Worm (Caenorhabditis elegans) whole organism, midembryonic: ENCODE results near the gene hlh-26.
"Not testable (repeated sequence)": the region's sequence is repeated elsewhere in the genome, so short reads cannot be mapped to it uniquely, and the experiment has no call there.

Experiments
- T22C8.4 ChIP-seq: fragments of 200-800 bp; sonication (Bioruptor generic); IDR thresholded peaks from 2 replicates; pipeline ENCODE4 v1.3.6; 2022; ENCODE audit warnings: missing genetic modification characterization, missing compliant biosample characterization
- cog-1 ChIP-seq: sonication (generic microtip); optimal IDR thresholded peaks from 2 replicates; lab custom pipeline; 2016; ENCODE audit warnings: missing genetic modification characterization, missing compliant biosample characterization
- flt-1 ChIP-seq: fragments of 200-800 bp; sonication (Bioruptor generic); IDR thresholded peaks from 2 replicates; pipeline ENCODE4 v1.3.6; 2022; ENCODE audit warnings: missing genetic modification characterization, missing compliant biosample characterization
- klf-2 ChIP-seq: fragments of 200-800 bp; sonication (Bioruptor generic); conservative IDR thresholded peaks from 2 replicates; pipeline ENCODE4 v1.3.6; 2022; ENCODE audit warnings: missing genetic modification reagents, missing genetic modification characterization, missing compliant biosample characterization
- med-1 ChIP-seq: sonication (generic microtip); optimal IDR thresholded peaks from 2 replicates; lab custom pipeline; 2017; ENCODE audit warnings: missing genetic modification characterization, mild to moderate bottlenecking, missing compliant biosample characterization, antibody characterized with exemption, missing genetic modification reagents; ENCODE audit not compliant: insufficient read depth
- ref-1 ChIP-seq: fragments of 200-800 bp; sonication (Bioruptor generic); conservative IDR thresholded peaks from 2 replicates; pipeline ENCODE4 v1.3.6; 2022; ENCODE audit warnings: missing genetic modification reagents, missing genetic modification characterization, missing compliant biosample characterization
- tab-1 ChIP-seq: fragments of 200-800 bp; sonication (Bioruptor generic); IDR thresholded peaks from 2 replicates; pipeline ENCODE4 v1.3.6; 2022; ENCODE audit warnings: missing genetic modification characterization, missing compliant biosample characterization
- ztf-23 ChIP-seq: fragments of 200-800 bp; sonication (Bioruptor generic); IDR thresholded peaks from 2 replicates; pipeline ENCODE4 v1.3.6; 2022; ENCODE audit warnings: missing genetic modification reagents, missing genetic modification characterization, missing compliant biosample characterization
- ztf-29 ChIP-seq: fragments of 200-800 bp; sonication (Bioruptor generic); IDR thresholded peaks from 2 replicates; pipeline ENCODE4 v1.3.6; 2022; ENCODE audit warnings: missing genetic modification reagents, missing genetic modification characterization, missing compliant biosample characterization

Gene hlh-26

DNA sequence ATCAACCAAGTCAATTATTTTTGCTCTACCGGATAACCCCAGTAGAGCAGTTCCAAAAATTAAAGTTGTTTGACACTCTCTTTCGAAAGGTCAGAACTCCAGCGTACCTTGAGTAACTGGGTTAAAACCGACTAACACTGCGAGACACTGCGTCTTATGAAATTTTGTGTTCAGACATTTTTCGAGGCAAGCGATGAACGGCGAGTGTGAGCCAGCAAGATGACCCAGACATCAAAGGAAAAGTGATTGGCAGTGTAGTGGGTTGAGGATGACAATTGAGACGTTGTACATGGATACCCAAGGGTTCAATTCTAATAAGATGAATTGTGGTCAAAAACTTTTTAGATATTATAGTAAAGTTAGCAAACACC is 10.6 kb upstream of the hlh-26 start:
- TF ChIP-seq T22C8.4 (GFP tag; lab: Robert Waterston, UW), result no peak
- TF ChIP-seq klf-2 (GFP tag; lab: Robert Waterston, UW), result no peak
- TF ChIP-seq tab-1 (GFP tag; lab: Robert Waterston, UW), result no peak
- no peak for TF ChIP-seq ref-1 (GFP tag; lab: Robert Waterston, UW)

DNA sequence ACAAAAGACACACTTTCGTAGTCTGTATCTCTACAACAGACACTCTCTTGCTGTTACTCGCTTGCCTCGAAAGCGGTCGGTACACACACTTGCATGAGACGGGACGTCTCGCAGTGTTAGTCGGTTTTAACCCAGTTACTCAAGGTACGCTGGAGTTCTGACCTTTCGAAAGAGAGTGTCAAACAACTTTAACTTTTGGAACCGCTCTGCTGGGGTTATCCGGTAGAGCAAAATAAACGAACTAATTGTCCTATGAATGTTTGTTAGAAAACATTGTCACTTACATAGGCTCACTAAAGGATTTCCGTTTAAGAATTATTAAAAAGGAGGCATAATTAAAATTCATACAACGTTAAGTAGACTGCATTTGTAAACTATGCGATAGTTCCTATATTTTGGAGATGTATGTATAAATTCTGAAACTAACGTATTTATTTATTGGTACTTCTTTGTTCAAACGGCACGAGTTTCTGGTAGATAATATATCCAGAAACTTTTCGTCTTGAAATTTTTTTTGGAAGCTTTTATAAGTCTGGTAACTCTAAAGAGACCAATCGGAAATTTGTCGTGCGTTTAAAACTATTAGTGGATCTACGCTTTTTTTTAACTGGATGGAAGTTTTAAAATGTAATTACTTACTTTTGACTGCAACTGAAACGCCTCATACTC is 10.1 kb upstream of the hlh-26 start:
- TF ChIP-seq ref-1 (GFP tag; lab: Robert Waterston, UW) (peak; percentile 53; the same call in 1 of the 2 replicates), klf-2 (GFP tag; lab: Robert Waterston, UW) (no peak; the same call in none of the 2 replicates), T22C8.4 (GFP tag; lab: Robert Waterston, UW) (peak; percentile 64), ztf-23 (GFP tag; lab: Robert Waterston, UW) (peak; percentile 84), cog-1 (peak; percentile 95), med-1 (GFP tag; lab: Kevin White, UChicago) (peak; percentile 60), flt-1 (GFP tag; lab: Robert Waterston, UW) (peak; percentile 93), tab-1 (GFP tag; lab: Robert Waterston, UW) (peak; percentile 82), ztf-29 (0 out of 2 replicates have a peak, but pooled peaks have one; percentile 40)

DNA sequence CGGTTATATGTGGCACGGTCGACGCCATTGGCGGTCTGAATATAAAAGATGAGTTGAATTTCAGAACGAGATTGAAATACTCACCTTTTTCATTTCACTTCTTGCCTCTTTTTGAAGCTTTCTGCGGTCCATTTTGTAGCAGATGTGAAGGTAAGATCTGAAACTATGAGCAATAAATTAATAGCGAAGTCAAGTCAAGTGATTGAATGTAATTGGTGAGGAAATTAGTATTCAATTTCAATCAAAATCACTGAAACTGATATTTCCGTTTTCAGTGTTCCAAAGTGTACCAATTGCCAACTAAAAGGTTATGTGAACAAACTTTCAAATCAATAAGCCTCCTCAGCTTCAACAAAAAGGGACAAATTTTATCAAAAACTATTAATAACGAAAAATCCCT is 8.1 kb upstream of the hlh-26 start, which contains the start of gene C17C3.24:
Gene C17C3.24 (minus strand): TSS at position 101 of the 400 bp plus-strand sequence.
- TF ChIP-seq T22C8.4 (GFP tag; lab: Robert Waterston, UW) (no peak), ztf-29 (no peak), ztf-23 (GFP tag; lab: Robert Waterston, UW) (no peak), klf-2 (GFP tag; lab: Robert Waterston, UW) (no peak), med-1 (GFP tag; lab: Kevin White, UChicago) (no peak)

DNA sequence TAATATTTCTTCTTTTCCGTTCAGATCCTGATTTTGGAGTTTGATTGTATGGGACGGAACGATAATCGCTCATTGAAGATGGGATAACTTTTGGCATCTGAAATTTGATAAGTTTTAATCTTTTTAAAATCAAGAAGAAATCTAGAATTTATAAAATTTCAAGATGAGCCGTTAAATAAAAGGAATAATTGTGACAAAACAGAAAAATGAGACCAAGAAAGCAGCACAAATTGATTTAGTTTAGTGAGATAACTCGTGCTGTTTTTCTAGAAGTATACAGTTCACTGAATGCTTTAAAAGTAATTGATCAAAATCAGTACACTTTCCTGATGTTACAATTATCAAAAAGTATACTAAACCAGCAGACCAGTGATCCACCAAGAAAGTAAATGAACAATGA is 6.6 kb upstream of the hlh-26 start, which contains the start of gene hlh-27:
Gene hlh-27 (minus strand): TSS at position 101 of the 400 bp plus-strand sequence.
- not testable (repeated sequence) for TF ChIP-seq tab-1 (GFP tag; lab: Robert Waterston, UW); flt-1 (GFP tag; lab: Robert Waterston, UW); ztf-29

DNA sequence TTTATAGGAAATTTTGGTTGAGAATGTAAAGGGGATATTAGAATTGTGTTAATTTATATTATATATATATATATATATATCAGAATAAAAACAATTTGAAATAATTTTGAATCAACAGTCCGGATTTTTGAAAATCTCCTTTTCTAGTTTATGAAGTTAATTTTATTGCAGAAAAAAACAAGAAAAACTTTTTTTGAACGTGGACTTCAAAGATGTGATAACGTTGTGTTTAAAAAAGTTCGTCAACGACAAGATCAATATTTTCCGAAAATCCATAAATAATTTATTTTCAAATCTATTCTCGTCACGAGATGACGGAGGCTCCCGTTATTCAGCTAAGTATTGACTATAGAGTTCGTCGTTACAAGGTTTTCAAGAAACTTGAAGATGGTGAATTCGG is 4.0 kb upstream of the hlh-26 start, which contains the start of gene C17C3.11:
Gene C17C3.11 (plus strand): TSS at position 301 of the 400 bp plus-strand sequence.
- no peak for TF ChIP-seq T22C8.4 (GFP tag; lab: Robert Waterston, UW)
- no peak for TF ChIP-seq klf-2 (GFP tag; lab: Robert Waterston, UW)
- no peak for TF ChIP-seq ztf-29
- TF ChIP-seq ref-1 (GFP tag; lab: Robert Waterston, UW), result no peak

DNA sequence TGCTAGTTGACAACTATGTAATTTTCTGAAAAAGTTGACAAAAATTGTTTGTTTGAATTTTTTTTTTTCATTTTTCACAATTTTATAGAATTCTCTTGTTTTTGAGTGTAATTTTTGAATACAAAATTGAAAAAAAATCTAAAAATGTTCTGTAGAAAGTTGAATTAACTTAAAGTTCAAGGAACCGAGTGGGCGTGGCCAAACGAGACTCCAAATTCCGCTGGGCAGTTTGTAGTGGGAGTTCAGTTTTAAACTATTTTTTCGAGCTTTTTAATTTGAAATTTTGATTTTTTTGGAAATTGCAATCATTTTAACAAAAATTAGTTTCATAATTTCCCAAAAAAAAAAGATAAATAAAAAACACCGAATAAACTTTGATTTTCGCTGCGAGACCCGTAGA is 3.5 kb upstream of the hlh-26 start:
- no peak for TF ChIP-seq ztf-29
- no peak for TF ChIP-seq ref-1 (GFP tag; lab: Robert Waterston, UW)
- TF ChIP-seq cog-1, result no peak
- no peak for TF ChIP-seq klf-2 (GFP tag; lab: Robert Waterston, UW)
- TF ChIP-seq flt-1 (GFP tag; lab: Robert Waterston, UW), result no peak
- TF ChIP-seq tab-1 (GFP tag; lab: Robert Waterston, UW), result no peak
- TF ChIP-seq med-1 (GFP tag; lab: Kevin White, UChicago), result no peak

DNA sequence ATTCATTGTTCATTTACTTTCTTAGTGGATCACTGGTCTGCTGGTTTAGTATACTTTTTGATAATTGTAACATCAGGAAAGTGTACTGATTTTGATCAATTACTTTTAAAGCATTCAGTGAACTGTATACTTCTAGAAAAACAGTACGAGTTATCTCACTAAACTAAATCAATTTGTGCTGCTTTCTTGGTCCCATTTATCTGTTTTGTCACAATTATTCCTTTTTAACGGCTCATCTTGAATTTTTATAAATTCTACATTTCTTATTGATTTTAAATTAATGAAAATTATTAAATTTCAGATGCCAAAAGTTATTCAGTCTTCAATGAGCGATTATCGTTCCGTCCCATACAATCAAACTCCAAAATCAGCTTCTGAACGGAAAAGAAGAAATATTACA is 1.4 kb upstream of the hlh-26 start, which contains the start of gene hlh-25:
Gene hlh-25 (plus strand): TSS at position 301 of the 400 bp plus-strand sequence.
- not testable (repeated sequence) for TF ChIP-seq cog-1; klf-2 (GFP tag; lab: Robert Waterston, UW); T22C8.4 (GFP tag; lab: Robert Waterston, UW)

DNA sequence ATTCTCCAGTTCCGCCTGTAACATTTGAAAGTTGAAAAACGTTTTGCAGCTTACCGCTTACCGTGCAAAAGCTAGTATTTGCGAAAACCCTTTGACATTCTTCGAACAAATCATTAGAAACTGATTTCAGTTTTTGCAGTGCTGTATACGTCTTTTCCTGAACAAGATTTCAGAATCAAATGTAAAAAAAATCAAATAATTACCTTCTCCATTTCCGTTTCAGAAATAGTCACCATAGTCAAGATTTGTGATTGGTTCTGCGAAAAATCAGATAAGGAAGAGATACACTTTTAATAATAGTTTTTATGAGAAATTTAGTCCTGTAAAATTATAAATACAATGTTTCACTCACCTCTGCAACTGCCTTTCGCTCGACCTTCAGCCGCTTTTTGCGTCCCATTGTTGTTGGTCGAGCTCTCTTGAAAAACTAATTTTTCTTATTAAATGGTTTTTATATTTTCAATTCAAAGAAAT is 1.6 kb downstream of the hlh-26 start, which contains the start of gene C17C3.9:
Gene C17C3.9 (minus strand): TSS at position 424 of the 474 bp plus-strand sequence.
- TF ChIP-seq T22C8.4 (GFP tag; lab: Robert Waterston, UW), result no peak
- TF ChIP-seq flt-1 (GFP tag; lab: Robert Waterston, UW), result no peak
- TF ChIP-seq tab-1 (GFP tag; lab: Robert Waterston, UW), result no peak
- no peak for TF ChIP-seq ztf-23 (GFP tag; lab: Robert Waterston, UW)
- no peak for TF ChIP-seq cog-1
- no peak for TF ChIP-seq med-1 (GFP tag; lab: Kevin White, UChicago)
- no peak for TF ChIP-seq ref-1 (GFP tag; lab: Robert Waterston, UW)
- TF ChIP-seq klf-2 (GFP tag; lab: Robert Waterston, UW), result no peak
- TF ChIP-seq ztf-29, result no peak

DNA sequence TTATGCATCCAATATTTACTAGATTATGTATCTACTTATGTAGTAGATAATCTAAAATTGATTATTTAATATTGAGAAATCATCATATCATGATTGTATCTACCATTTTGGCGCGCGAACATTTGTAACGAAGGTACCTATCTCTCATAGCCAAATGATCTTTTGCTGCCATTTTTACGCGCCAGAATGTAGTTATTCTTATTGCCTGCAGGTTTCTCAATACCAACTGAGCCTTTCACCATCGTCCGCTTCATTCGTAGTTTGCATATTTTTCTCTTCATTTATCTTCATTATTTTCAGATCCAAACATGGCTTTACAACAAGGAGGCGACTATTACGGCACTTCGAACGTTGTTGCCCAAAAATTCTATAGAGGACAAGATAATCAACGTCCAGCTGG is 5.7 kb downstream of the hlh-26 start, which contains the start of gene ZK177.1:
Gene ZK177.1 (plus strand): TSS at position 301 of the 400 bp plus-strand sequence.
- TF ChIP-seq tab-1 (GFP tag; lab: Robert Waterston, UW) (no peak), T22C8.4 (GFP tag; lab: Robert Waterston, UW) (no peak), med-1 (GFP tag; lab: Kevin White, UChicago) (no peak), flt-1 (GFP tag; lab: Robert Waterston, UW) (no peak), ref-1 (GFP tag; lab: Robert Waterston, UW) (no peak), cog-1 (no peak), ztf-29 (no peak), ztf-23 (GFP tag; lab: Robert Waterston, UW) (no peak), klf-2 (GFP tag; lab: Robert Waterston, UW) (no peak)

DNA sequence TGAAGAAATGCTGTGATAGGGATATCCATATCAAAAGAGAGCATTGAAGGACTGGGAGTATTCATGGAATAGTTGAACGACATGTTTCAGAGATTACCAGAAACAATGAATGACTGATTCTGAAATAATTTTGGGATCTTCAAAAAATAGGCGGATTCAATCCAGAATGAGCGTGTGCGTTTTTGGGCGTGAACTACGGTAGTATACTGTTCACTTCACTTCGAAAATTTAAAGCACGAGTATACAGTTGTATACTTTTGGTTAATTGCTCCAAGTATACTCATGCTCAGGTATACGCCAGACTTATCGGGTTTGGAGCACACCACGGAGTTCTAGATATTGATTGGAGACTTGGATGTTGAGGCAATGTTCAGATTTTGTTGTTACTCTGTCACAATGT is 8.2 kb downstream of the hlh-26 start, which contains the start of gene tbx-35:
Gene tbx-35 (minus strand): TSS at position 101 of the 400 bp plus-strand sequence.
- TF ChIP-seq ztf-29 (no peak), ref-1 (GFP tag; lab: Robert Waterston, UW) (no peak), tab-1 (GFP tag; lab: Robert Waterston, UW) (no peak), flt-1 (GFP tag; lab: Robert Waterston, UW) (no peak), ztf-23 (GFP tag; lab: Robert Waterston, UW) (no peak), T22C8.4 (GFP tag; lab: Robert Waterston, UW) (no peak), cog-1 (no peak), med-1 (GFP tag; lab: Kevin White, UChicago) (no peak), klf-2 (GFP tag; lab: Robert Waterston, UW) (no peak)
